Worm (Caenorhabditis elegans): ENCODE data around the gene srh-55.
"Not testable (repeated sequence)": the region's sequence is repeated elsewhere in the genome, so short reads cannot be mapped to it uniquely, and the experiment has no call there.

Gene srh-55

ce11 chrV:15153277-15153676, at the start of gene srh-55:
TSS of gene srh-55 (plus strand) at chrV:15153577.
- no peak for TF ChIP-seq pqm-1 (tag; optimal IDR thresholded peaks at IDR 0.05)
- no peak for TF ChIP-seq ceh-18 (tag; optimal IDR thresholded peaks at IDR 0.05)

- not testable (repeated sequence) for TF ChIP-seq fkh-10 (GFP tag; optimal IDR thresholded peaks at IDR 0.05); pha-2 (tag; optimal IDR thresholded peaks at IDR 0.05); ceh-48 (tag; optimal IDR thresholded peaks at IDR 0.05)
Measured at ce11 chrV:15105893-15106598, 47.3 kb upstream of the srh-55 start, which contains the start of gene C01G10.14. TSS of gene C01G10.14 (minus strand) at chrV:15105943.

- TF ChIP-seq unc-55 (GFP tag; optimal IDR thresholded peaks at IDR 0.05) (no peak), tbx-7 (tag; optimal IDR thresholded peaks at IDR 0.05) (no peak), dmd-4 (tag; optimal IDR thresholded peaks at IDR 0.05; ENCODE audit: borderline replicate concordance) (no peak), nhr-232 (tag; optimal IDR thresholded peaks at IDR 0.05) (no peak), ama-1 (optimal IDR thresholded peaks at IDR 0.05) (no peak), elt-2 (tag; optimal IDR thresholded peaks at IDR 0.05) (no peak), Y22D7AL.16 (tag; optimal IDR thresholded peaks at IDR 0.05) (no peak), unc-86 (tag; optimal IDR thresholded peaks at IDR 0.05) (no peak), ceh-14 (tag; optimal IDR thresholded peaks at IDR 0.05) (no peak), pqm-1 (tag; optimal IDR thresholded peaks at IDR 0.05) (no peak), ttx-3 (tag; optimal IDR thresholded peaks at IDR 0.05) (no peak), F13H6.1 (tag; optimal IDR thresholded peaks at IDR 0.05) (no peak), ceh-19 (GFP tag; optimal IDR thresholded peaks at IDR 0.05) (no peak)
Measured at ce11 chrV:15109260-15109659, 44.1 kb upstream of the srh-55 start, which contains the start of gene Y75B12A.2. TSS of gene Y75B12A.2 (plus strand) at chrV:15109560.

- no peak for TF ChIP-seq che-1 (tag; optimal IDR thresholded peaks at IDR 0.05)
- no peak for TF ChIP-seq dmd-4 (tag; optimal IDR thresholded peaks at IDR 0.05; ENCODE audit: borderline replicate concordance)
- no peak for TF ChIP-seq nhr-11 (tag; optimal IDR thresholded peaks at IDR 0.05)
- no peak for TF ChIP-seq odd-2 (tag; optimal IDR thresholded peaks at IDR 0.05)
- no peak for TF ChIP-seq F13H6.1 (tag; optimal IDR thresholded peaks at IDR 0.05)
- no peak for TF ChIP-seq ceh-45 (GFP tag; IDR thresholded peaks at IDR 0.05)
- no peak for TF ChIP-seq C08G9.2 (tag; optimal IDR thresholded peaks at IDR 0.05)
- no peak for TF ChIP-seq madf-2 (tag; optimal IDR thresholded peaks at IDR 0.05)
- TF ChIP-seq T23F11.4 (GFP tag; optimal IDR thresholded peaks at IDR 0.05), result no peak
- TF ChIP-seq nfya-1 (tag; optimal IDR thresholded peaks at IDR 0.05), result no peak
- no peak for TF ChIP-seq mec-3 (tag; optimal IDR thresholded peaks at IDR 0.05; ENCODE audit: borderline replicate concordance)
- TF ChIP-seq unc-86 (tag; optimal IDR thresholded peaks at IDR 0.05), result no peak
- no peak for TF ChIP-seq hlh-13 (GFP tag; optimal IDR thresholded peaks at IDR 0.05)
Measured at ce11 chrV:15111660-15112059, 41.7 kb upstream of the srh-55 start, which contains the start of gene T01G5.7. TSS of gene T01G5.7 (plus strand) at chrV:15111960.

ce11 chrV:15113992-15114391, 39.4 kb upstream of the srh-55 start, which contains the start of gene T01G5.6:
TSS of gene T01G5.6 (minus strand) at chrV:15114092.
- no peak for TF ChIP-seq tbx-7 (tag; optimal IDR thresholded peaks at IDR 0.05)
- TF ChIP-seq fkh-10 (GFP tag; optimal IDR thresholded peaks at IDR 0.05), result no peak
- no peak for TF ChIP-seq pha-2 (tag; optimal IDR thresholded peaks at IDR 0.05)
- no peak for TF ChIP-seq ceh-30 (tag; optimal IDR thresholded peaks at IDR 0.05)
- no peak for TF ChIP-seq ceh-2 (tag; optimal IDR thresholded peaks at IDR 0.05)
- TF ChIP-seq npax-4 (tag; optimal IDR thresholded peaks at IDR 0.05), result no peak
- no peak for TF ChIP-seq rnt-1 (tag; optimal IDR thresholded peaks at IDR 0.05)
- TF ChIP-seq sox-2 (GFP tag; IDR thresholded peaks at IDR 0.05), result no peak
- TF ChIP-seq gmeb-2 (tag; optimal IDR thresholded peaks at IDR 0.05), result no peak
- TF ChIP-seq elt-4 (tag; optimal IDR thresholded peaks at IDR 0.05), result no peak
